Worm (Caenorhabditis elegans): ENCODE measurements around the gene R07B7.8.

Gene R07B7.8

DNA sequence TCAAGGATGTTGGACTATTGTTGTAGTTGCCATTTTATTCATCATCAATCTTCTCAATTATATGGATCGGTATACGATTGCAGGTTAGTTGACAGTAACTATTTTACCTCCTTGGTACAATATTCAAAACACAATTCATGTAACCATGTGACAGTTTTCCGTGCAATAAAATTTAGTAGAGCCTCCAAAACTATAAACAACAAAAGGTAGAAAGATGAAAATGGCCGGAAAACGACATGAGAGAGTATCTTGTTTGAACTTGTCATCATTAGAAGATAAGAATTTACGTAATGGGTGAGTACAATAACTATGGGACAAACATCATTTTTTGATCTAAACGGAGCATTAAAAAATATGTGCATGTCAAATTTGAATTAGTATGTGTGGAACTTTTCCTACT is 31.0 kb upstream of the R07B7.8 start:
- TF ChIP-seq lin-1 (GFP tag; IDR thresholded peaks at IDR 0.05): no peak
- no peak for TF ChIP-seq aha-1 (tag)
- TF ChIP-seq spr-3 (GFP tag; optimal IDR thresholded peaks at IDR 0.05): no peak
- TF ChIP-seq mdt-29 (GFP tag; IDR thresholded peaks at IDR 0.05): no peak
- no peak for TF ChIP-seq F10B5.3 (tag; optimal IDR thresholded peaks at IDR 0.05)
- no peak for TF ChIP-seq set-16 (GFP tag; IDR thresholded peaks at IDR 0.05)
- TF ChIP-seq ceh-32 (tag; optimal IDR thresholded peaks at IDR 0.05; ENCODE audit: poor library complexity): no peak
- no peak for TF ChIP-seq snpc-1.2 (GFP tag; IDR thresholded peaks at IDR 0.05)
- no peak for TF ChIP-seq Y105C5A.15 (GFP tag; IDR thresholded peaks at IDR 0.05)
- peak; percentile 38 for TF ChIP-seq dve-1 (tag; optimal IDR thresholded peaks at IDR 0.05; ENCODE audit: insufficient read depth)
- TF ChIP-seq mep-1 (tag; optimal IDR thresholded peaks at IDR 0.05): no peak
- TF ChIP-seq zag-1 (tag; optimal IDR thresholded peaks at IDR 0.05): no peak
- no peak for TF ChIP-seq mdl-1 (tag; optimal IDR thresholded peaks at IDR 0.05)
- TF ChIP-seq jun-1 (tag; optimal IDR thresholded peaks at IDR 0.05): no peak
- TF ChIP-seq nhr-111 (GFP tag; optimal IDR thresholded peaks at IDR 0.05): no peak
- peak; percentile 75 for TF ChIP-seq dmd-6 (GFP tag; IDR thresholded peaks at IDR 0.05)
- no peak for TF ChIP-seq rbr-2 (tag; optimal IDR thresholded peaks at IDR 0.05)
- no peak for TF ChIP-seq daf-16 (GFP tag; optimal IDR thresholded peaks at IDR 0.05)
- peak; percentile 69 for TF ChIP-seq daf-16 (tag; optimal IDR thresholded peaks at IDR 0.05)
- TF ChIP-seq skn-1 (tag; optimal IDR thresholded peaks at IDR 0.05): no peak
- no peak for TF ChIP-seq madf-5 (GFP tag; IDR thresholded peaks at IDR 0.05)
- peak; percentile 81 for TF ChIP-seq nhr-28 (tag; optimal IDR thresholded peaks at IDR 0.05)
- no peak for TF ChIP-seq mxl-3 (GFP tag; optimal IDR thresholded peaks at IDR 0.05)
- TF ChIP-seq ceh-28 (tag; optimal IDR thresholded peaks at IDR 0.05): no peak
- peak in 1 of 2 experiments; percentile 97 for TF ChIP-seq unc-62 (GFP tag; optimal IDR thresholded peaks at IDR 0.05 in 1 of 2)
- TF ChIP-seq unc-62 (tag; optimal IDR thresholded peaks at IDR 0.05): no peak
- no peak for TF ChIP-seq zip-11 (GFP tag; IDR thresholded peaks at IDR 0.05)
- TF ChIP-seq sdz-12 (GFP tag; optimal IDR thresholded peaks at IDR 0.05): no peak

DNA sequence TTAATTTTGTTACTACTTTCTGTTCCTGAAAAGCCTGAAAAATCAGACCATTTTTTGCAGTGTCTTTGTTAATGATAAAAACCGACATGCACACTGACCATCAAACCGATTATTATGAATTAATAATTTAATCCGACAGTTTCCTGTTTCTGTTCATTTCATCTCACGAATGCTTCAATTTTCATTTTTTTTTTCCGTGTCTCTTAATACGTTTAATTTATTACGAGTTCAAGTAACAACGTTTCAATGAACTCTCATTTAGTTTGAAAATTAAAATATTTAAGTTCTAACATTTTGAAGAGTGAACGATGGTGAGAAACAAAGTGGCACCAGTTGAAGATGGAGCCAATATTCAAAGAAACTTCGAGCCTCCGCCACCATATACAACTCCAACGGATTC is 30.6 kb upstream of the R07B7.8 start, which contains the start of gene spin-1:
TSS of gene spin-1 (plus strand) at position 301 of the 400 bp plus-strand sequence.
- TF ChIP-seq rbr-2 (tag; optimal IDR thresholded peaks at IDR 0.05): no peak
- no peak for TF ChIP-seq ctbp-1 (GFP tag; IDR thresholded peaks at IDR 0.05)
- no peak for TF ChIP-seq duxl-1 (tag; optimal IDR thresholded peaks at IDR 0.05; ENCODE audit: poor library complexity)
- no peak for TF ChIP-seq nhr-237 (tag; optimal IDR thresholded peaks at IDR 0.05)
- no peak for TF ChIP-seq zip-2 (tag; optimal IDR thresholded peaks at IDR 0.05)
- no peak for TF ChIP-seq hmg-1.1 (GFP tag; IDR thresholded peaks at IDR 0.05)
- TF ChIP-seq nhr-25 (tag; optimal IDR thresholded peaks at IDR 0.05; ENCODE audit: borderline replicate concordance, insufficient read depth): no peak
- TF ChIP-seq unc-62 (GFP tag; optimal IDR thresholded peaks at IDR 0.05 in 1 of 2): no peak
- TF ChIP-seq unc-62 (tag; optimal IDR thresholded peaks at IDR 0.05): no peak
- no peak for TF ChIP-seq Y5F2A.4 (GFP tag; optimal IDR thresholded peaks at IDR 0.05)
- TF ChIP-seq lim-7 (GFP tag; IDR thresholded peaks at IDR 0.05): no peak
- no peak for TF ChIP-seq lir-3 (tag; optimal IDR thresholded peaks at IDR 0.05)
- no peak for TF ChIP-seq F26F4.8 (GFP tag; conservative IDR thresholded peaks at IDR 0.05)

ce11 chrV:12113726-12114125 is 29.6 kb upstream of the R07B7.8 start:
- TF ChIP-seq dmd-6 (GFP tag; IDR thresholded peaks at IDR 0.05): peak; percentile 54
- no peak for TF ChIP-seq lin-1 (GFP tag; IDR thresholded peaks at IDR 0.05)
- no peak for TF ChIP-seq mep-1 (tag; optimal IDR thresholded peaks at IDR 0.05)
- peak; percentile 91 for TF ChIP-seq nhr-28 (tag; optimal IDR thresholded peaks at IDR 0.05)
- TF ChIP-seq D1046.2 (GFP tag; IDR thresholded peaks at IDR 0.05): no peak
- TF ChIP-seq ceh-82 (tag; optimal IDR thresholded peaks at IDR 0.05): no peak
- TF ChIP-seq nhr-76 (tag; optimal IDR thresholded peaks at IDR 0.05): no peak
- TF ChIP-seq pqm-1 (tag; optimal IDR thresholded peaks at IDR 0.05): peak; percentile 85
- no peak for TF ChIP-seq lsy-2 (tag; optimal IDR thresholded peaks at IDR 0.05)
- peak; percentile 66 for TF ChIP-seq mxl-3 (GFP tag; optimal IDR thresholded peaks at IDR 0.05)
- TF ChIP-seq nhr-48 (tag; optimal IDR thresholded peaks at IDR 0.05): no peak
- peak; percentile 3 for TF ChIP-seq nhr-77 (tag; optimal IDR thresholded peaks at IDR 0.05)
- TF ChIP-seq mdl-1 (tag; optimal IDR thresholded peaks at IDR 0.05): peak in 1 of 2 experiments; percentile 13
- peak; percentile 30 for TF ChIP-seq aha-1 (tag)
- no peak for TF ChIP-seq ama-1 (optimal IDR thresholded peaks at IDR 0.05)
- no peak for TF ChIP-seq ceh-28 (tag; optimal IDR thresholded peaks at IDR 0.05)
- no peak for TF ChIP-seq attf-4 (tag; optimal IDR thresholded peaks at IDR 0.05)
